Worm (Caenorhabditis elegans): Measurements from ENCODE around the gene Y73C8B.3.

Gene Y73C8B.3

ce11 chrV:3144494-3144893, 48.5 kb downstream of the Y73C8B.3 start, which contains the start of gene srab-10:
Gene srab-10, minus strand, starts transcription at chrV:3144594.
- TF ChIP-seq nhr-237 (tag; optimal IDR thresholded peaks at IDR 0.05) (no peak), unc-62 (GFP tag; optimal IDR thresholded peaks at IDR 0.05) (no peak), nhr-28 (tag; optimal IDR thresholded peaks at IDR 0.05) (no peak), nhr-76 (tag; optimal IDR thresholded peaks at IDR 0.05) (no peak), ces-1 (GFP tag; optimal IDR thresholded peaks at IDR 0.05) (no peak), nhr-2 (tag; optimal IDR thresholded peaks at IDR 0.05) (no peak), cnd-1 (tag; optimal IDR thresholded peaks at IDR 0.05) (no peak), ztf-11 (tag; optimal IDR thresholded peaks at IDR 0.05) (no peak), mls-2 (tag; optimal IDR thresholded peaks at IDR 0.05) (no peak), mep-1 (tag; optimal IDR thresholded peaks at IDR 0.05) (no peak), M03D4.4 (tag; optimal IDR thresholded peaks at IDR 0.05) (no peak), mab-5 (tag; optimal IDR thresholded peaks at IDR 0.05) (no peak), bed-3 (GFP tag; optimal IDR thresholded peaks at IDR 0.05) (no peak), ceh-43 (GFP tag; optimal IDR thresholded peaks at IDR 0.05) (no peak), ceh-39 (tag; optimal IDR thresholded peaks at IDR 0.05) (no peak), sem-2 (GFP tag; optimal IDR thresholded peaks at IDR 0.05) (no peak), nhr-12 (tag; optimal IDR thresholded peaks at IDR 0.05) (no peak), lsy-2 (tag; optimal IDR thresholded peaks at IDR 0.05) (no peak), ham-2 (GFP tag; optimal IDR thresholded peaks at IDR 0.05) (no peak)
